Worm (Caenorhabditis elegans) whole organism, L4/young adult: Measurements from ENCODE around the gene cpna-4.

Experiments
- dao-5 ChIP-seq: sonication (generic microtip); optimal IDR thresholded peaks from 2 replicates; lab custom pipeline; 2016; ENCODE audit warnings: missing genotype, missing genetic modification characterization, moderate library complexity, missing compliant biosample characterization
- him-1 ChIP-seq: sonication (generic microtip); optimal IDR thresholded peaks from 2 replicates; lab custom pipeline; 2016; ENCODE audit warnings: missing genotype, missing genetic modification reagents, missing genetic modification characterization, missing compliant biosample characterization

ce11 chrIV:15394544-15395125 is 33.3 kb downstream of the cpna-4 start:
- TF ChIP-seq him-1 = no peak
- no peak for TF ChIP-seq dao-5 (tag; lab: Kevin White, UChicago)
